Fruit fly (Drosophila melanogaster) whole organism, embryonic: ENCODE results near the gene MTF-1.

Experiments
- Adf1 ChIP-seq: fragments of 200-800 bp; sonication (Bioruptor generic); IDR thresholded peaks from 2 replicates; pipeline ENCODE4 v1.3.6; 2022; ENCODE audit warnings: missing biosample characterization, missing genetic modification characterization
- CG10543 ChIP-seq: fragments of 200-800 bp; sonication (Bioruptor generic); optimal IDR thresholded peaks from 3 replicates; lab custom pipeline; 2017; ENCODE audit warnings: missing biosample characterization, mild to moderate bottlenecking, missing genetic modification characterization, moderate library complexity
- CG10654 ChIP-seq: fragments of 200-800 bp; sonication (Bioruptor generic); optimal IDR thresholded peaks from 2 replicates; lab custom pipeline; 2016; ENCODE audit warnings: missing biosample characterization, missing genetic modification characterization
- CG12104 ChIP-seq: fragments of 200-800 bp; sonication (Bioruptor generic); optimal IDR thresholded peaks from 3 replicates; lab custom pipeline; 2016; ENCODE audit warnings: missing biosample characterization, missing genetic modification characterization
- CG12391 ChIP-seq: fragments of 200-800 bp; sonication (Bioruptor generic); optimal IDR thresholded peaks from 3 replicates; lab custom pipeline; 2018; ENCODE audit warnings: missing biosample characterization, mild to moderate bottlenecking, missing genetic modification characterization, moderate library complexity
- CG13894 ChIP-seq: fragments of 200-800 bp; sonication (Bioruptor generic); optimal IDR thresholded peaks from 3 replicates; lab custom pipeline; 2018; ENCODE audit warnings: missing biosample characterization, mild to moderate bottlenecking, missing genetic modification characterization, moderate library complexity
- CG14441 ChIP-seq: fragments of 200-800 bp; sonication (Bioruptor generic); IDR thresholded peaks from 2 replicates; pipeline ENCODE4 v1.3.6; 2022; ENCODE audit warnings: missing biosample characterization, missing genetic modification characterization
- CG2120 ChIP-seq: fragments of 200-800 bp; sonication (Bioruptor generic); optimal IDR thresholded peaks from 3 replicates; lab custom pipeline; 2016; ENCODE audit warnings: missing biosample characterization, missing genetic modification characterization
- CG2889 ChIP-seq: fragments of 200-800 bp; sonication (Bioruptor generic); IDR thresholded peaks from 3 replicates; pipeline ENCODE4 v1.3.6; 2022; ENCODE audit warnings: missing biosample characterization, missing genetic modification characterization
- CG32767 ChIP-seq: fragments of 200-800 bp; sonication (Bioruptor generic); IDR thresholded peaks from 2 replicates; pipeline ENCODE4 v1.3.6; 2022; ENCODE audit warnings: missing biosample characterization, missing genetic modification characterization
- CG33557 ChIP-seq: fragments of 200-800 bp; sonication (Bioruptor generic); optimal IDR thresholded peaks from 2 replicates; lab custom pipeline; 2019; ENCODE audit warnings: missing biosample characterization, mild to moderate bottlenecking, missing genetic modification characterization, moderate library complexity
- CG6254 ChIP-seq: fragments of 200-800 bp; sonication (Bioruptor generic); optimal IDR thresholded peaks from 3 replicates; lab custom pipeline; 2017; ENCODE audit warnings: mild to moderate bottlenecking, missing biosample characterization, missing genetic modification reagents, missing genetic modification characterization
- CG6765 ChIP-seq: fragments of 200-800 bp; sonication (Bioruptor generic); optimal IDR thresholded peaks from 3 replicates; lab custom pipeline; 2017; ENCODE audit warnings: missing biosample characterization, mild to moderate bottlenecking, missing genetic modification characterization
- CG6813 ChIP-seq: fragments of 200-800 bp; sonication (Bioruptor generic); optimal IDR thresholded peaks from 2 replicates; lab custom pipeline; 2017; ENCODE audit warnings: missing biosample characterization, missing genetic modification characterization, mild to moderate bottlenecking, moderate library complexity, missing genetic modification reagents
- CG7963 ChIP-seq: fragments of 200-800 bp; sonication (Bioruptor generic); IDR thresholded peaks from 3 replicates; pipeline ENCODE4 v1.3.6; 2022; ENCODE audit warnings: missing biosample characterization, missing genetic modification characterization; ENCODE audit not compliant: partially characterized antibody
- CG9437 ChIP-seq: fragments of 200-800 bp; sonication (Bioruptor generic); optimal IDR thresholded peaks from 2 replicates; lab custom pipeline; 2018; ENCODE audit warnings: missing biosample characterization, mild to moderate bottlenecking, missing genetic modification characterization
- Chrac-16 ChIP-seq: fragments of 200-800 bp; sonication (Bioruptor generic); optimal IDR thresholded peaks from 3 replicates; lab custom pipeline; 2016; ENCODE audit warnings: missing biosample characterization, missing genetic modification characterization
- Dbx ChIP-seq: fragments of 200-800 bp; sonication (Bioruptor generic); IDR thresholded peaks from 3 replicates; pipeline ENCODE4 v1.3.6; 2022; ENCODE audit warnings: missing biosample characterization, missing genetic modification characterization
- Dref ChIP-seq: fragments of 200-800 bp; sonication (Bioruptor generic); IDR thresholded peaks from 2 replicates; pipeline ENCODE4 v1.3.6; 2022; ENCODE audit warnings: missing biosample characterization, missing genetic modification characterization
- Eip74EF ChIP-seq, 2 experiments: fragments of 200-800 bp in 1 of 2; fragments of >200 bp in 1 of 2; sonication (Bioruptor generic) in 1 of 2; optimal IDR thresholded peaks; 2 replicates each; lab custom pipeline; 2017 to 2019; ENCODE audit warnings: missing biosample characterization in 2 of 2, missing genetic modification characterization in 2 of 2, mild to moderate bottlenecking in 1 of 2, moderate library complexity in 1 of 2
- Ets65A ChIP-seq: fragments of 200-800 bp; sonication (Bioruptor generic); peaks from one replicate; lab custom pipeline; 2016; ENCODE audit warnings: missing biosample characterization, missing genetic modification characterization
- Fer1 ChIP-seq: fragments of 200-800 bp; sonication (Bioruptor generic); optimal IDR thresholded peaks from 2 replicates; lab custom pipeline; 2017; ENCODE audit warnings: missing biosample characterization, mild to moderate bottlenecking, missing genetic modification characterization
- Jarid2 ChIP-seq: fragments of 200-800 bp; sonication (Bioruptor generic); optimal IDR thresholded peaks from 3 replicates; lab custom pipeline; 2017; ENCODE audit warnings: mild to moderate bottlenecking, missing biosample characterization, missing genetic modification reagents, missing genetic modification characterization
- MTF-1 ChIP-seq: fragments of 200-800 bp; sonication (Bioruptor generic); optimal IDR thresholded peaks from 2 replicates; lab custom pipeline; 2018; ENCODE audit warnings: missing biosample characterization, mild to moderate bottlenecking, missing genetic modification characterization, borderline replicate concordance
- Med ChIP-seq: fragments of 200-800 bp; sonication (Bioruptor generic); peaks from one replicate; lab custom pipeline; 2016; ENCODE audit warnings: missing biosample characterization, missing genetic modification characterization, mild to moderate bottlenecking, inconsistent platforms, moderate library complexity
- NC2α ChIP-seq: fragments of 200-800 bp; sonication (Bioruptor generic); optimal IDR thresholded peaks from 2 replicates; lab custom pipeline; 2016; ENCODE audit warnings: missing biosample characterization, missing genetic modification characterization
- NC2β ChIP-seq: fragments of 200-800 bp; sonication (Bioruptor generic); optimal IDR thresholded peaks from 2 replicates; lab custom pipeline; 2016; ENCODE audit warnings: missing biosample characterization, missing genetic modification characterization
- Nf-YB ChIP-seq: fragments of 200-800 bp; sonication (Bioruptor generic); optimal IDR thresholded peaks from 3 replicates; lab custom pipeline; 2019; ENCODE audit warnings: missing biosample characterization, mild to moderate bottlenecking, missing genetic modification characterization, moderate library complexity
- Nf-YC ChIP-seq: fragments of 200-800 bp; optimal IDR thresholded peaks from 3 replicates; lab custom pipeline; 2019; ENCODE audit warnings: missing biosample characterization, mild to moderate bottlenecking, missing genetic modification characterization, moderate library complexity
- Pdp1 ChIP-seq, 2 experiments: fragments of 200-800 bp; sonication (Bioruptor generic); optimal IDR thresholded peaks; 3 replicates each; lab custom pipeline; 2016; ENCODE audit warnings: missing biosample characterization in 2 of 2, missing genetic modification characterization in 2 of 2, mild to moderate bottlenecking in 1 of 2, moderate library complexity in 1 of 2
- Taf1 ChIP-seq: fragments of 200-800 bp; sonication (Bioruptor generic); IDR thresholded peaks from 2 replicates; pipeline ENCODE4 v1.3.6; 2022; ENCODE audit warnings: missing biosample characterization, missing genetic modification characterization
- Trl ChIP-seq, 3 experiments: fragments of >200 bp in 2 of 3; fragments of 200-800 bp in 1 of 3; sonication (Bioruptor generic) in 1 of 3; optimal IDR thresholded peaks; 2 replicates in 1 of 3; 3 replicates in 2 of 3; lab custom pipeline; 2016 to 2017; ENCODE audit warnings: missing biosample characterization in 1 of 3, missing genetic modification characterization in 1 of 3
- Xbp1 ChIP-seq: fragments of 200-800 bp; sonication (Bioruptor generic); optimal IDR thresholded peaks from 3 replicates; lab custom pipeline; 2016; ENCODE audit warnings: missing biosample characterization, mild to moderate bottlenecking, missing genetic modification characterization
- ab ChIP-seq: fragments of 200-800 bp; sonication (Bioruptor generic); optimal IDR thresholded peaks from 2 replicates; lab custom pipeline; 2016; ENCODE audit warnings: missing biosample characterization, missing genetic modification characterization
- abd-A ChIP-seq: fragments of 200-800 bp; sonication (Bioruptor generic); optimal IDR thresholded peaks from 3 replicates; lab custom pipeline; 2019; ENCODE audit warnings: missing biosample characterization, mild to moderate bottlenecking, missing genetic modification characterization, moderate library complexity
- amos ChIP-seq: fragments of 200-800 bp; sonication (Bioruptor generic); IDR thresholded peaks from 2 replicates; pipeline ENCODE4 v1.3.6; 2022; ENCODE audit warnings: missing biosample characterization, missing genetic modification characterization; ENCODE audit not compliant: partially characterized antibody
- bbx ChIP-seq: fragments of 200-800 bp; sonication (Bioruptor generic); IDR thresholded peaks from 2 replicates; pipeline ENCODE4 v1.3.6; 2022; ENCODE audit warnings: missing biosample characterization, missing genetic modification characterization; ENCODE audit not compliant: partially characterized antibody
- chn ChIP-seq: fragments of 200-800 bp; sonication (Bioruptor generic); optimal IDR thresholded peaks from 2 replicates; lab custom pipeline; 2016; ENCODE audit warnings: missing biosample characterization, missing genetic modification characterization
- crc ChIP-seq: fragments of 200-800 bp; sonication (Bioruptor generic); optimal IDR thresholded peaks from 2 replicates; lab custom pipeline; 2016; ENCODE audit warnings: missing biosample characterization, missing genetic modification characterization
- crol ChIP-seq: fragments of 200-800 bp; sonication (Bioruptor generic); IDR thresholded peaks from 2 replicates; pipeline ENCODE4 v1.3.6; 2022; ENCODE audit warnings: missing biosample characterization, missing genetic modification characterization
- kah ChIP-seq: fragments of 200-800 bp; sonication (Bioruptor generic); optimal IDR thresholded peaks from 2 replicates; lab custom pipeline; 2018; ENCODE audit warnings: missing biosample characterization, mild to moderate bottlenecking, missing genetic modification characterization
- lab ChIP-seq: fragments of 200-800 bp; sonication (Bioruptor generic); optimal IDR thresholded peaks from 3 replicates; lab custom pipeline; 2017; ENCODE audit warnings: missing biosample characterization, missing genetic modification characterization, mild to moderate bottlenecking, moderate library complexity, missing genetic modification reagents
- nau ChIP-seq: fragments of 200-800 bp; sonication (Bioruptor generic); optimal IDR thresholded peaks from 3 replicates; lab custom pipeline; 2017; ENCODE audit warnings: missing biosample characterization, mild to moderate bottlenecking, missing genetic modification characterization, missing genetic modification reagents
- nom ChIP-seq: fragments of 200-800 bp; sonication (Bioruptor generic); optimal IDR thresholded peaks from 2 replicates; lab custom pipeline; 2017; ENCODE audit warnings: missing biosample characterization, missing genetic modification characterization, mild to moderate bottlenecking, moderate library complexity, missing genetic modification reagents
- oc ChIP-seq: fragments of 200-800 bp; sonication (Bioruptor generic); optimal IDR thresholded peaks from 2 replicates; lab custom pipeline; 2018; ENCODE audit warnings: missing biosample characterization, mild to moderate bottlenecking, missing genetic modification characterization, moderate library complexity
- sd ChIP-seq: fragments of 200-800 bp; sonication (Bioruptor generic); optimal IDR thresholded peaks from 3 replicates; lab custom pipeline; 2018; ENCODE audit warnings: missing biosample characterization, mild to moderate bottlenecking, missing genetic modification characterization, moderate library complexity
- sens ChIP-seq: fragments of 200-800 bp; sonication (Bioruptor generic); peaks from one replicate; lab custom pipeline; 2016; ENCODE audit warnings: missing biosample characterization, missing genetic modification characterization
- ttk ChIP-seq: fragments of 200-800 bp; sonication (Bioruptor generic); IDR thresholded peaks from 2 replicates; pipeline ENCODE4 v2.1.2; 2022; ENCODE audit warnings: missing biosample characterization, missing genetic modification characterization
- yki ChIP-seq: fragments of >200 bp; optimal IDR thresholded peaks from 3 replicates; lab custom pipeline; 2018

MTF-1 gene

DNA sequence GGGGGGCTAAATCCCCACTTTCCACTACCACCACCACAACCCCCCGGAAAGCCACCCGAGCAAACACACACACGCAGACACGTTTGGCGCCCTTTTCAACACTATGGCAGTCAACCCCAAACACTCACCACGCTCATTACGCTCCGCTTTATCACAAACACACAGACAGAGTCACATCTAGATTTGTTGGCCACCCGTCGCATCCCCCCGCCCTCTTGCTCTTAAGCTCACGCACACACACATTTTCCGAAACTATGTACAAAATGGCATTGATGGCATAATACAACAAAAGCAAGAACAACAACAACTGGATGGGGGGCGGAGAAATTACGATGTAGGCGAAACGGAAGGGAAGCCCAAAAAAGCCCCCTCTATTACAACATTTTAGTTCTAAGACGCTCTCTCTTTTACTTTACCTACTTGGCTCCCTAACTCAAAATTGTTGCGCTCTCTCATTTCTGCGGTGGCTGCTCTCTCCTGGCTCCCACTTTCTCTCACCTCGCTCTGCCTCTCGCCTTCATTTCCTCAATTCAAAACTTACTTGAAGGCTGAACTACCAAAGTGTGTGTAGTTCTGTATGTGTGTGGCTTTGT, 35.6 kb downstream of the MTF-1 start:
- peak; percentile 50 for TF ChIP-seq CG10543 (GFP tag; lab: Kevin White, UChicago)
- TF ChIP-seq nau (GFP tag; lab: Kevin White, UChicago): no peak
- TF ChIP-seq CG10654 (GFP tag; lab: Kevin White, UChicago): no peak
- peak; percentile 76 for TF ChIP-seq Ets65A (GFP tag; lab: Kevin White, UChicago)
- TF ChIP-seq chn (GFP tag; lab: Kevin White, UChicago): peak; percentile 28
- TF ChIP-seq Eip74EF (GFP tag; optimal IDR thresholded peaks at IDR 0.05; lab: Kevin White, UChicago): no peak
- no peak for TF ChIP-seq NC2α (GFP tag; lab: Kevin White, UChicago)
- TF ChIP-seq Nf-YB (GFP tag; lab: Kevin White, UChicago): no peak
- no peak for TF ChIP-seq crc
- TF ChIP-seq lab: peak; percentile 9
- no peak for TF ChIP-seq Dref (GFP tag; lab: Robert Waterston, UW)
- peak; percentile 51; the same call in 1 of the 2 replicates for TF ChIP-seq Adf1
- TF ChIP-seq amos (GFP tag; lab: Robert Waterston, UW): no peak
- peak; percentile 49 for TF ChIP-seq yki (lab: Kevin White, UChicago)
- TF ChIP-seq Jarid2 (GFP tag; lab: Kevin White, UChicago): peak; percentile 13
- TF ChIP-seq Taf1: no peak
- no peak for TF ChIP-seq ab (GFP tag; lab: Kevin White, UChicago)
- peak; percentile 10 for TF ChIP-seq MTF-1 (GFP tag; lab: Kevin White, UChicago)
- no peak for TF ChIP-seq CG6813
- TF ChIP-seq bbx (GFP tag; lab: Robert Waterston, UW): peak; percentile 31; the same call in 1 of the 2 replicates
- peak; percentile 49 for TF ChIP-seq CG13894 (tag; lab: Kevin White, UChicago)
- peak; percentile 1 for TF ChIP-seq CG33557 (GFP tag; lab: Kevin White, UChicago)
- TF ChIP-seq Xbp1 (GFP tag; lab: Kevin White, UChicago): no peak
- TF ChIP-seq CG2889 (GFP tag; lab: Robert Waterston, UW): no peak
- peak; percentile 28 for TF ChIP-seq Fer1 (GFP tag; lab: Kevin White, UChicago)
- no peak for TF ChIP-seq CG7963
- TF ChIP-seq sens: peak; percentile 31
- TF ChIP-seq CG2120 (GFP tag; lab: Kevin White, UChicago): no peak
- no peak for TF ChIP-seq nom (GFP tag; lab: Kevin White, UChicago)
- TF ChIP-seq Dbx (GFP tag; lab: Robert Waterston, UW): 0 out of 3 replicates have a peak, but pooled peaks have one; percentile 16
- no peak for TF ChIP-seq Chrac-16 (GFP tag; lab: Kevin White, UChicago)
- TF ChIP-seq CG12104 (GFP tag; lab: Kevin White, UChicago): no peak
- TF ChIP-seq crol: peak; percentile 91
- TF ChIP-seq Med (GFP tag; lab: Kevin White, UChicago): peak; percentile 86
- peak; percentile 83 to 84 for TF ChIP-seq Trl (optimal IDR thresholded peaks at IDR 0.05; lab: Kevin White, UChicago)
- no peak for TF ChIP-seq Trl (GFP tag; optimal IDR thresholded peaks at IDR 0.05; lab: Kevin White, UChicago)
- 0 out of 2 replicates have a peak, but pooled peaks have one; percentile 28 for TF ChIP-seq CG32767 (GFP tag; lab: Robert Waterston, UW)
- TF ChIP-seq Nf-YC (tag; lab: Kevin White, UChicago): peak; percentile 22
- TF ChIP-seq abd-A: peak; percentile 99
- no peak for TF ChIP-seq CG6254 (GFP tag; lab: Kevin White, UChicago)
- peak; percentile 51 for TF ChIP-seq sd (tag; lab: Kevin White, UChicago)
- TF ChIP-seq NC2β (GFP tag; lab: Kevin White, UChicago): no peak
- TF ChIP-seq kah (GFP tag; lab: Kevin White, UChicago): peak; percentile 43
- TF ChIP-seq CG6765 (GFP tag; lab: Kevin White, UChicago): no peak
- TF ChIP-seq CG9437 (GFP tag; lab: Kevin White, UChicago): no peak
- TF ChIP-seq CG14441: no peak
- peak in 1 of 2 experiments; percentile 88 for TF ChIP-seq Pdp1 (GFP tag; optimal IDR thresholded peaks at IDR 0.05; lab: Kevin White, UChicago)
- TF ChIP-seq CG12391 (tag; lab: Kevin White, UChicago): no peak
- TF ChIP-seq oc (tag; lab: Kevin White, UChicago): peak; percentile 6
- 0 out of 2 replicates have a peak, but pooled peaks have one; percentile 52 for TF ChIP-seq ttk (GFP tag; lab: Robert Waterston, UW)
